Fruit fly (Drosophila melanogaster): Measurements from ENCODE around the gene eff.

eff gene

DNA sequence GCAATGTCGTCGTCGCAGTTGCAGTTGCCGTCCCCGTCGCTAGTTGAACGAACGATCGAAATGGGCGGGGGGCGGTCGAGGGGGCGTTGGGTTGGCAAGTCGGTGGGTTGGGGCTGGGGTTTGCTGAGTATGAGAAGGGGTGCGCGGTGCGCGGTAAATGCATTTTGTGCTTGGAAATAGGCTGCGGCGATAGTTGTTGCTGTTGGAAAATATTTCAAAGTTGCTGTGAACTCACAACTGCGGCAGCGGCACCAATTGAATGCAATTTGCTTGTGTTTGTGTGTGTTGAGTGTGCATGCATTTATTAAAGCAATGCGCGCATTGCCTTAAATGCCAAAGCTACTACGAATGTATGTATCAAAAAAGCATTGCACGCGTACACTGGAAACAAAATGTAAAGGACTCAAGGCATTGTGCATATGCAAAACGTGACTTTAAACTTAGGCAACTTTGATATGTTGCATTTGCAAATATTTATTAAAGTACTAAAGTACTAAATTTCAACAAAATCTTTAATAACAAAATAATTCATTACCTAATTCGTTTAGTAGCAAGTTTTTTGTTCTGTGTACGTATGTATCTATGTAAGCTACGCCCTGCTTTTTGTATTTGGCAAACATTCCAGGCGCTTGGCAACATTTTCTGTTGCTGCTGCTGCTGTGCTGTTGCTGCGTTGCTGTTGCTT, 26.1 kb downstream of the eff start (continued):
- no peak for TF ChIP-seq CG4282 (GFP tag; optimal IDR thresholded peaks at IDR 0.05)
- TF ChIP-seq eyg (GFP tag; optimal IDR thresholded peaks at IDR 0.05), result no peak
- no peak for TF ChIP-seq hkb (optimal IDR thresholded peaks at IDR 0.05)
- no peak for TF ChIP-seq hkb (GFP tag; IDR thresholded peaks at IDR 0.05)
- TF ChIP-seq CG14710 (tag; optimal IDR thresholded peaks at IDR 0.05), result peak; percentile 39
- no peak for TF ChIP-seq TFAM (GFP tag; optimal IDR thresholded peaks at IDR 0.05)
- TF ChIP-seq CG14441 (GFP tag; IDR thresholded peaks at IDR 0.05), result no peak
- TF ChIP-seq dan (GFP tag; IDR thresholded peaks at IDR 0.05), result no peak
- TF ChIP-seq Max (GFP tag; optimal IDR thresholded peaks at IDR 0.05), result peak; percentile 45
- no peak; the same call in 1 of the 2 replicates for TF ChIP-seq CG5953 (GFP tag; IDR thresholded peaks at IDR 0.05)
- no peak; the same call in 1 of the 2 replicates for TF ChIP-seq CG4360 (GFP tag; IDR thresholded peaks at IDR 0.05)
- peak; percentile 70 for TF ChIP-seq Sox102F (GFP tag; optimal IDR thresholded peaks at IDR 0.05)
- TF ChIP-seq Rx (GFP tag; IDR thresholded peaks at IDR 0.05), result no peak
- TF ChIP-seq CG6791 (GFP tag; IDR thresholded peaks at IDR 0.05; ENCODE audit: partially characterized antibody), result 0 out of 3 replicates have a peak, but pooled peaks have one; percentile 37
- peak; percentile 60 for TF ChIP-seq Spps (tag; optimal IDR thresholded peaks at IDR 0.05)
- TF ChIP-seq CG14965 (GFP tag; optimal IDR thresholded peaks at IDR 0.05; ENCODE audit: borderline replicate concordance), result no peak
- no peak for TF ChIP-seq CG2129 (GFP tag; IDR thresholded peaks at IDR 0.05; ENCODE audit: partially characterized antibody)
- no peak for TF ChIP-seq Dbx (GFP tag; IDR thresholded peaks at IDR 0.05)
- TF ChIP-seq bbx (GFP tag; IDR thresholded peaks at IDR 0.05; ENCODE audit: partially characterized antibody), result no peak
- TF ChIP-seq bsh (GFP tag; optimal IDR thresholded peaks at IDR 0.05), result peak; percentile 82 to 93
- TF ChIP-seq CG3163 (GFP tag; optimal IDR thresholded peaks at IDR 0.05), result no peak
- TF ChIP-seq CG8290 (GFP tag; optimal IDR thresholded peaks at IDR 0.05), result no peak
- TF ChIP-seq CG8290 (tag; optimal IDR thresholded peaks at IDR 0.05), result no peak
- TF ChIP-seq Hr39 (optimal IDR thresholded peaks at IDR 0.05), result no peak
- peak; percentile 50 for TF ChIP-seq pnt (GFP tag; optimal IDR thresholded peaks at IDR 0.05)
- TF ChIP-seq Atf3 (GFP tag; optimal IDR thresholded peaks at IDR 0.05), result no peak
- TF ChIP-seq CG12299 (tag; optimal IDR thresholded peaks at IDR 0.05), result no peak
- no peak for TF ChIP-seq CG13624 (GFP tag; optimal IDR thresholded peaks at IDR 0.05)
- no peak for TF ChIP-seq psq (GFP tag; optimal IDR thresholded peaks at IDR 0.05)
- no peak for TF ChIP-seq Side (GFP tag; optimal IDR thresholded peaks at IDR 0.05)
- TF ChIP-seq CG10267 (tag; optimal IDR thresholded peaks at IDR 0.05), result no peak
- no peak for TF ChIP-seq Ets97D (GFP tag; optimal IDR thresholded peaks at IDR 0.05)
- peak; percentile 8 for TF ChIP-seq CG17385 (GFP tag; optimal IDR thresholded peaks at IDR 0.05)
- TF ChIP-seq crol (GFP tag; IDR thresholded peaks at IDR 0.05), result peak; percentile 98
- no peak for TF ChIP-seq Dek (tag; optimal IDR thresholded peaks at IDR 0.05)
- TF ChIP-seq wor (GFP tag; IDR thresholded peaks at IDR 0.05), result no peak
- no peak for TF ChIP-seq twi (tag; optimal IDR thresholded peaks at IDR 0.05)
- no peak for TF ChIP-seq Jarid2 (GFP tag; optimal IDR thresholded peaks at IDR 0.05)
- TF ChIP-seq tgo (GFP tag; IDR thresholded peaks at IDR 0.05), result no peak
- TF ChIP-seq hth (optimal IDR thresholded peaks at IDR 0.05), result no peak
- peak; percentile 35; the same call in 1 of the 3 replicates for TF ChIP-seq gce (GFP tag; IDR thresholded peaks at IDR 0.05)
- TF ChIP-seq pho (GFP tag; optimal IDR thresholded peaks at IDR 0.05), result no peak
- TF ChIP-seq CG17912 (GFP tag; optimal IDR thresholded peaks at IDR 0.05), result no peak
- TF ChIP-seq HHEX (GFP tag; optimal IDR thresholded peaks at IDR 0.05), result no peak
- TF ChIP-seq ase (GFP tag; IDR thresholded peaks at IDR 0.05), result no peak
- peak; percentile 29 for TF ChIP-seq CG15601 (tag; optimal IDR thresholded peaks at IDR 0.05)
- TF ChIP-seq Oli (tag; optimal IDR thresholded peaks at IDR 0.05), result peak; percentile 73
- no peak for TF ChIP-seq CG17612 (GFP tag; IDR thresholded peaks at IDR 0.05)
- TF ChIP-seq CG6765 (GFP tag; optimal IDR thresholded peaks at IDR 0.05), result no peak
- TF ChIP-seq Atf-2 (GFP tag; optimal IDR thresholded peaks at IDR 0.05), result peak; percentile 43
- peak; percentile 40 for TF ChIP-seq CG17829 (tag; optimal IDR thresholded peaks at IDR 0.05)
- TF ChIP-seq Optix (GFP tag; IDR thresholded peaks at IDR 0.05), result no peak

Measured in whole organism, embryonic.